Worm (Caenorhabditis elegans) whole organism, midembryonic: ENCODE data around the gene srbc-61.

Experiments
- cog-1 ChIP-seq: sonication (generic microtip); optimal IDR thresholded peaks from 2 replicates; lab custom pipeline; 2016; ENCODE audit warnings: missing genetic modification characterization, missing compliant biosample characterization
- flt-1 ChIP-seq: fragments of 200-800 bp; sonication (Bioruptor generic); IDR thresholded peaks from 2 replicates; pipeline ENCODE4 v1.3.6; 2022; ENCODE audit warnings: missing genetic modification characterization, missing compliant biosample characterization
- klf-2 ChIP-seq: fragments of 200-800 bp; sonication (Bioruptor generic); conservative IDR thresholded peaks from 2 replicates; pipeline ENCODE4 v1.3.6; 2022; ENCODE audit warnings: missing genetic modification reagents, missing genetic modification characterization, missing compliant biosample characterization
- tab-1 ChIP-seq: fragments of 200-800 bp; sonication (Bioruptor generic); IDR thresholded peaks from 2 replicates; pipeline ENCODE4 v1.3.6; 2022; ENCODE audit warnings: missing genetic modification characterization, missing compliant biosample characterization
- ztf-29 ChIP-seq: fragments of 200-800 bp; sonication (Bioruptor generic); IDR thresholded peaks from 2 replicates; pipeline ENCODE4 v1.3.6; 2022; ENCODE audit warnings: missing genetic modification reagents, missing genetic modification characterization, missing compliant biosample characterization

DNA sequence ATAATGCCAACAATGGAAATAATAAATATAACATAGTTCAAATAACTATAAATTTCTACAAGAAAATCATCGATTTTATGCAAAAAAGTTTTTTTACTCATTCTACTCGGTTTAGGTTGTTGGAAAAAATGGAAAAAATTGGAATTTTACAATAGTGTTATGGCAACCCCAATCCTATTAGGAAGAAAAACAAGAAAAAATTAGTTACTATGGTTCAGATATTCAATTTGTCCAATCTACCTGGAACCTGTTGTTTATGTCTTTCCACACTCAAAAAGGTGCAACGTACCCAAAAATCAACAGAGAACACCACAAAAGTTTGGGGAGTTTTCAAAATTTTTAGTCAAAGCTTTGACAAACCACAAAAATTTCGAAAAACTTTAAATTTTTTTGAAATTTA lies 46.5 kb upstream of the srbc-61 start, which contains the start of gene T27C5.10:
- TF ChIP-seq klf-2 (GFP tag; lab: Robert Waterston, UW) (no peak), ztf-29 (GFP tag; lab: Robert Waterston, UW) (no peak), cog-1 (tag; lab: Kevin White, UChicago) (no peak), tab-1 (GFP tag; lab: Robert Waterston, UW) (no peak), flt-1 (GFP tag; lab: Robert Waterston, UW) (no peak)
